Fruit fly (Drosophila melanogaster): ENCODE data around the gene moon.
"Not testable (repeated sequence)": the region's sequence is repeated elsewhere in the genome, so short reads cannot be mapped to it uniquely, and the experiment has no call there.

moon gene

DNA sequence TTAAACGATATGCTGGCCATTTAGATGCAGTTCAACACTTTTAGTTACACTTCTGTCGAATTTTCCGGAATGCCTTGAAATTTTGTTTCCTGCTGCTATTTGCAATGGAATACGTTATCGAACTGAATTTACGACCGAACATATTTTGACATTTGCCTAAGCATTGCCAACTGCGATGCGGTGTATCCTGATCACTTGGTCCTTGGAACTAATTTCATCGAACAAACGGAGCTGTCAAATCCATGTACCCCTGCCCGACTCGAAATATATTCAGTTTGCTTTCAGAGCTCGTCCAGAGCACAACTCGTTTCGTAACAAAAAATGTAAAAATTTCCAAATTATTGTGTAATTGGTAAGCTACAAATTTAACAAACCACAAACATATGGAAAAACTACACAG is 14.3 kb upstream of the moon start, which contains the start of gene CG15734:
CG15734 (minus strand) TSS at position 101 of the 400 bp plus-strand sequence.
- not testable (repeated sequence) for TF ChIP-seq gl, Snoo, D1 (tag; optimal IDR thresholded peaks at IDR 0.05)

DNA sequence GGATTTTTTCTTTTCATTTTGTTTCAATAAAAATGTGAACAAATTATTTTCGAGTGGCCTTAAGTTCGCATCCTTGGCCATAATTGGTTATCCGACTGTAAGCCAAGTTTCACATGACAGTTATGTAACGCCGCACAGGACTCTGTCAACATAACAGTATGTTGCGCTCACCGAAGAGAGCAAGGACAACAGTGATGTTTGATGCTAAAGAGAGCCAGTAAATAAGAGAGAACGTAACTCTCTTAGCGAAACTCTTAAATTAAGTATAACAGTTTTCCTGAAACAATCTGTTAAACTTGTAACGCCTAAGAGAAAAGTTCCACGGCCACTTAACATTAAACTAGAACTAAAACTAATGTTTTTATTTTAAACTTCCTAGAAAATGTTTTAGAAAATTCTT is 13.1 kb upstream of the moon start:
- TF ChIP-seq CG8301 (tag; optimal IDR thresholded peaks at IDR 0.05) (no peak), Pif1A (GFP tag; optimal IDR thresholded peaks at IDR 0.05) (no peak), CG9948 (tag; optimal IDR thresholded peaks at IDR 0.05) (no peak), fd96Ca (GFP tag; IDR thresholded peaks at IDR 0.05) (no peak), gl (tag; optimal IDR thresholded peaks at IDR 0.05) (no peak), CG14655 (GFP tag; optimal IDR thresholded peaks at IDR 0.05) (no peak), Pif1B (GFP tag; optimal IDR thresholded peaks at IDR 0.05) (no peak), CG15710 (tag; optimal IDR thresholded peaks at IDR 0.05) (no peak), CG10348 (GFP tag; IDR thresholded peaks at IDR 0.05) (no peak), Snoo (tag; optimal IDR thresholded peaks at IDR 0.05) (no peak), Ets98B (GFP tag; IDR thresholded peaks at IDR 0.05) (no peak)

DNA sequence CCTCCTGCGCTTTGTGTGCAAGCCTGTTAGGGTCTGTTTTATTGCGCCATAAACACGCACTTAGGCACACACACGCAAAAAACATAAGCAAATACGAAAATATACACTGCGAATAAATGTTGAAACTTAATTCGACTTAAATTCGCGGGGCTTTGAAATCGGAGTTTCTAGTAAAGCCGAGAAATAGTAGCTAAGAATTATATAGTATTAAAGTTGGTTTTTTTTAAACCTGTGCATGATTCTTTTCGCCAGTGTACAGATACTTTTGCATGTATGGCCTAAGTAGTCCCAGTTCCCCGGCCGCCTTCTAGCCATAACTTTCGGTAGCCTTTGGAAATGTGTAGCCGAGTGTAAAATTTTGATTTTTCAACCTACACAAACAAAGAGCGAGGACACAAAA is 11.8 kb upstream of the moon start:
- no peak for TF ChIP-seq Snoo (tag; optimal IDR thresholded peaks at IDR 0.05)
- TF ChIP-seq Pif1A (GFP tag; optimal IDR thresholded peaks at IDR 0.05), result no peak
- no peak for TF ChIP-seq CG12605 (GFP tag; IDR thresholded peaks at IDR 0.05)
- TF ChIP-seq CG8301 (tag; optimal IDR thresholded peaks at IDR 0.05), result no peak
- TF ChIP-seq CG9948 (tag; optimal IDR thresholded peaks at IDR 0.05), result no peak
- TF ChIP-seq rn (GFP tag; IDR thresholded peaks at IDR 0.05), result no peak
- TF ChIP-seq gl (tag; optimal IDR thresholded peaks at IDR 0.05), result no peak
- peak; percentile 7 for TF ChIP-seq CG17806 (tag; optimal IDR thresholded peaks at IDR 0.05)
- TF ChIP-seq CG10348 (GFP tag; IDR thresholded peaks at IDR 0.05), result no peak
- TF ChIP-seq CG8159 (tag; optimal IDR thresholded peaks at IDR 0.05), result peak; percentile 12

DNA sequence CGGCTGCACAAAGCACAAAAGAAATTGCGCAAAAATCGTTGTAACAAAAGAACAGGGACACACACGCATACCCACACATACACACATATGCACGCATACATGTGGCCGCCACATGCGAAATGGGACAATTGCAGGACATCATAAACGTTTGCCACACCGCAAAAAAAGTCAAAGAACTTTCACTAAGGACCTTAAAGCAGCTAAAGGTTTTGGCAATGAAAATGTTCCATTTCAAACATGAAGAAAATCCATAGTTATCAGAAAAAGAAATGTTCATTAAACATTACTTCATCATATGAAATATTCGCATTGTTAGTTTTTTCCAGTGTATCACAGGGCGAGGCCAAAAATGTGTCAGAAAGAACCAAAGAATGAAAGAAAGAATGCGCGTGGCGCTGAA is 9.6 kb upstream of the moon start:
- TF ChIP-seq CG13204 (GFP tag; optimal IDR thresholded peaks at IDR 0.05) (no peak), CG14655 (GFP tag; optimal IDR thresholded peaks at IDR 0.05) (no peak), CG32121 (GFP tag; IDR thresholded peaks at IDR 0.05) (no peak), Pif1A (GFP tag; optimal IDR thresholded peaks at IDR 0.05) (no peak), CG8159 (tag; optimal IDR thresholded peaks at IDR 0.05) (peak; percentile 20), rn (GFP tag; IDR thresholded peaks at IDR 0.05) (no peak), CG12605 (GFP tag; IDR thresholded peaks at IDR 0.05) (no peak)

DNA sequence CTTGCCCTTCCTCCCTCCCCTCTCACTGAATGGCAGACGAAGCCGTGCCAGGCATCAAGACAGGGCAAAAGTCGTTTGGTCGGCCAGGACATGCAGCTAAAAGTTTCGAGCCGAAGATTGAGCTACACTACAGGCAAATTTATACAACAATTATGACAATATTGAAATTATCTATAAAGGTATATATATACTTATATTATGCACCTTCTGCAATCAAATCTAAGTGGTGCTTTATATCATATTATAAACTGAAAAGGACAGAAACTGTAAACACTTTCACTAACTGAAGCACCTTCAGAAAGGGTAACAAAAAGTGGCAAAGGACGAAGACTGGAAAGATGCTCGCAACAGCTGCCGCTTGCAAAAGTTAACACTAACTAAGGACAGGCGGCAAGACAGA is 3.6 kb upstream of the moon start:
- no peak for TF ChIP-seq gl (tag; optimal IDR thresholded peaks at IDR 0.05)
- no peak for TF ChIP-seq CG10348 (GFP tag; IDR thresholded peaks at IDR 0.05)
- TF ChIP-seq CG8159 (tag; optimal IDR thresholded peaks at IDR 0.05), result peak; percentile 59
- no peak for TF ChIP-seq CG32121 (GFP tag; IDR thresholded peaks at IDR 0.05)
- no peak for TF ChIP-seq CG12605 (GFP tag; IDR thresholded peaks at IDR 0.05)
- TF ChIP-seq CG17806 (tag; optimal IDR thresholded peaks at IDR 0.05), result peak; percentile 26
- no peak for TF ChIP-seq fd96Ca (GFP tag; IDR thresholded peaks at IDR 0.05)
- TF ChIP-seq CG15710 (tag; optimal IDR thresholded peaks at IDR 0.05), result peak; percentile 21
- TF ChIP-seq D1 (tag; optimal IDR thresholded peaks at IDR 0.05), result no peak
- TF ChIP-seq CG9948 (tag; optimal IDR thresholded peaks at IDR 0.05), result peak; percentile 21
- TF ChIP-seq rn (GFP tag; IDR thresholded peaks at IDR 0.05), result no peak
- TF ChIP-seq EcR (GFP tag; optimal IDR thresholded peaks at IDR 0.05), result no peak
- TF ChIP-seq CG8301 (tag; optimal IDR thresholded peaks at IDR 0.05), result no peak
- peak; percentile 21 for TF ChIP-seq CG14655 (GFP tag; optimal IDR thresholded peaks at IDR 0.05)
- TF ChIP-seq Pif1B (GFP tag; optimal IDR thresholded peaks at IDR 0.05), result no peak
- peak; percentile 15 for TF ChIP-seq CG34367 (tag; optimal IDR thresholded peaks at IDR 0.05)
- no peak for TF ChIP-seq CG4496 (GFP tag; IDR thresholded peaks at IDR 0.05)
- TF ChIP-seq Snoo (tag; optimal IDR thresholded peaks at IDR 0.05), result no peak
- TF ChIP-seq Pif1A (GFP tag; optimal IDR thresholded peaks at IDR 0.05), result no peak
- no peak for TF ChIP-seq CG13204 (GFP tag; optimal IDR thresholded peaks at IDR 0.05)
- TF ChIP-seq Ets98B (GFP tag; IDR thresholded peaks at IDR 0.05), result no peak

DNA sequence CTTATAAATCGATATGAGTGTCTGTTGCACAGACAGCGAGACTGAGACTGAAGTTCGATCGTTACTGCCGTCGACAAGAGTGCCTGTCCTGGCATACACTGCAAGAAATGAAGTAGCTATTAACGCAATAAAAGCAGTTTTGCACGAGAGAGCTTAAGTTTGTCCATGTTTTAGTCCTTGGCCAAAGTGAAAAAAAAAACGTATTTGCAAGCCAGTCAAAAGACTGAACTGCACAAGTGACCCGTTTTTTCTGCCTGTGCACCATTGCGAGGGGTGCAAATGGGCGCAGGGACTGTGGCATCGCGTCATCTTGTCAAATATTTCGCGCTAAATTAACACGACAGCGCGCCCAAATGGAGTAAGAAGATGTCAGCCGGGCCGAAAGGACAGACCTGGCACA is 3.0 kb upstream of the moon start:
- peak; percentile 24 for TF ChIP-seq CG14655 (GFP tag; optimal IDR thresholded peaks at IDR 0.05)
- peak; percentile 17; the same call in 1 of the 3 replicates for TF ChIP-seq CG4496 (GFP tag; IDR thresholded peaks at IDR 0.05)
- TF ChIP-seq CG8159 (tag; optimal IDR thresholded peaks at IDR 0.05), result peak; percentile 28
- no peak for TF ChIP-seq Snoo (tag; optimal IDR thresholded peaks at IDR 0.05)
- peak; percentile 11 for TF ChIP-seq CG9948 (tag; optimal IDR thresholded peaks at IDR 0.05)
- TF ChIP-seq CG15710 (tag; optimal IDR thresholded peaks at IDR 0.05), result peak; percentile 25

DNA sequence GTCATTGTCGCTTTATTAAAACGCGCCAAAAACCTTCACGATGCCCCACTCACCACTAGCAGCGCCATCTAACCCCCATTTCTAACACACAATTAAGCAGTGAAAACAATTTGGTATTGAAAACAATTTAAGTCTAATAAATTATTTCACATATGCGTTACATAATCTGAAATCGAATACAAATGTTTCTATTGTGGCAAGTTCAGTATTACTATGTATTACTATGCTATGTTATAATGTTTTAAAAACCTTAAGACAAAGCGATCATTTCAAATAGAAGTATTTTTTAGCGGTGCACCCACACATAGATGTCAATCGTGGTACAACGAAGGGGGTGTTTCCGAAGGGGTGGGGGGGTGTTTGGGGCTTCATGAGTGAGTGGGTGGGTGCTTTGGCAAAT is 1.0 kb upstream of the moon start:
- TF ChIP-seq CG8159 (tag; optimal IDR thresholded peaks at IDR 0.05) (peak; percentile 24), gl (tag; optimal IDR thresholded peaks at IDR 0.05) (no peak)

DNA sequence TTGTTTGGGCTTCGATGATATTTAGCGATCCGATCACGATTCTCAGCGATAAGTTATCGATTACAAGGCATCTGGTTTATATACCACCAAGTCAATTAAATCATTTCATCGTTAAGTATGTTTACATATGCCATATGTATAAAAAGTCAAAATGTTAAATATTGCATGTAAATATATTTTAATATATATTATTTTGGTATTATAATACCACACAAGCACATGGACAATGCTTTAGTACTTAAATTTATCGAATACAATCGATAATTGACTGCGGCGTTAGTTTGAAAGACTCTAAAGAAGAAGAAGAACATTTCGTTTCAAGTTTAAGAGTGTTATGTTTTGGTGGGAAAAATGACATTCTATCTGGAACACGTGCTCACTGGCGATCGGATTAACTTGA is 2.5 kb downstream of the moon start, which contains the start of gene CG34323:
CG34323 (plus strand) TSS at position 301 of the 400 bp plus-strand sequence.
- TF ChIP-seq D1 (tag; optimal IDR thresholded peaks at IDR 0.05) (no peak), CG15710 (tag; optimal IDR thresholded peaks at IDR 0.05) (no peak), Snoo (tag; optimal IDR thresholded peaks at IDR 0.05) (no peak), Pif1A (GFP tag; optimal IDR thresholded peaks at IDR 0.05) (no peak), CG10348 (GFP tag; IDR thresholded peaks at IDR 0.05) (no peak), CG17806 (tag; optimal IDR thresholded peaks at IDR 0.05) (no peak), EcR (GFP tag; optimal IDR thresholded peaks at IDR 0.05) (no peak), Ets98B (GFP tag; IDR thresholded peaks at IDR 0.05) (no peak), CG9948 (tag; optimal IDR thresholded peaks at IDR 0.05) (no peak), CG8159 (tag; optimal IDR thresholded peaks at IDR 0.05) (no peak), CG12605 (GFP tag; IDR thresholded peaks at IDR 0.05) (no peak), CG4496 (GFP tag; IDR thresholded peaks at IDR 0.05) (no peak), CG34367 (tag; optimal IDR thresholded peaks at IDR 0.05) (no peak), gl (tag; optimal IDR thresholded peaks at IDR 0.05) (no peak), rn (GFP tag; IDR thresholded peaks at IDR 0.05) (no peak), CG14655 (GFP tag; optimal IDR thresholded peaks at IDR 0.05) (no peak)

Measured in whole organism, pupa.